Worm (Caenorhabditis elegans) whole organism, L1 larva: ENCODE data around the gene hst-3.2.

Source experiments
- ceh-82 ChIP-seq, 3 experiments: fragments of 150-350 bp in 1 of 3; sonication (generic microtip) in 2 of 3; optimal IDR thresholded peaks; 2 replicates each; lab custom pipeline; 2014 to 2017; ENCODE audit warnings: missing biosample characterization in 3 of 3, missing genetic modification characterization in 3 of 3
- nhr-77 ChIP-seq: fragments of 150-350 bp; optimal IDR thresholded peaks from 2 replicates; lab custom pipeline; 2014; ENCODE audit warnings: missing biosample characterization, missing genetic modification characterization
- unc-86 ChIP-seq: sonication (generic microtip); optimal IDR thresholded peaks from 2 replicates; lab custom pipeline; 2016; ENCODE audit warnings: missing genetic modification characterization, missing compliant biosample characterization
- zag-1 ChIP-seq: fragments of 150-350 bp; optimal IDR thresholded peaks from 2 replicates; lab custom pipeline; 2014; ENCODE audit warnings: missing biosample characterization, missing genetic modification characterization

DNA sequence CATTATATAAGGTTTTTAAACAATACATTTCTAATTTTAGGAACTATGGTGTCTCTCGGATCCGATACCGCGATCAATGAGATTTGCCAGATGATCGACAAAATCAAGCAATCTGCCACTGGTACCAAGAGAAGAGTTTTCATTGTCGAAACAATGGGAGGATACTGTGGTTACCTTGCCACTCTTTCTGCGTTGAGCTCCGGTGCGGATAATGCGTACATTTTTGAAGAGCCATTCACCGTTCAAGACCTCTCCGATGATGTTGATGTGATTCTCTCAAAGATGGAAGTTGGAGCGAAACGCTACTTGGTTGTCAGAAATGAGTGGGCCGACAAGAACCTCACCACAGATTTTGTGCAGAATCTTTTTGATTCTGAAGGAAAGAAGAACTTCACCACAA lies 19.8 kb upstream of the hst-3.2 start:
- no peak for TF ChIP-seq zag-1 (tag; lab: Kevin White, UChicago)
- no peak for TF ChIP-seq unc-86
- no peak for TF ChIP-seq nhr-77 (tag; lab: Kevin White, UChicago)
- TF ChIP-seq ceh-82 (tag; optimal IDR thresholded peaks at IDR 0.05; lab: Kevin White, UChicago): no peak
